Fruit fly (Drosophila melanogaster) whole organism: Measurements from ENCODE around the gene Est-Q.
A peak's percentile ranks its signal among the peaks of the same experiment; 100 is the strongest.

ENCODE experiments used
- CG8478 ChIP-seq: fragments of >200 bp; optimal IDR thresholded peaks from 2 replicates; lab custom pipeline; 2018; ENCODE audit warnings: inconsistent platforms
- Dll ChIP-seq: fragments of >200 bp; optimal IDR thresholded peaks from 2 replicates; lab custom pipeline; 2017
- pan ChIP-seq: fragments of >200 bp; optimal IDR thresholded peaks from 2 replicates; lab custom pipeline; 2017
- psq ChIP-seq: fragments of >200 bp; optimal IDR thresholded peaks from 2 replicates; lab custom pipeline; 2017
- usp ChIP-seq: fragments of >200 bp; optimal IDR thresholded peaks from 2 replicates; lab custom pipeline; 2017; ENCODE audit warnings: missing biosample characterization, missing genetic modification characterization, mixed read lengths

DNA sequence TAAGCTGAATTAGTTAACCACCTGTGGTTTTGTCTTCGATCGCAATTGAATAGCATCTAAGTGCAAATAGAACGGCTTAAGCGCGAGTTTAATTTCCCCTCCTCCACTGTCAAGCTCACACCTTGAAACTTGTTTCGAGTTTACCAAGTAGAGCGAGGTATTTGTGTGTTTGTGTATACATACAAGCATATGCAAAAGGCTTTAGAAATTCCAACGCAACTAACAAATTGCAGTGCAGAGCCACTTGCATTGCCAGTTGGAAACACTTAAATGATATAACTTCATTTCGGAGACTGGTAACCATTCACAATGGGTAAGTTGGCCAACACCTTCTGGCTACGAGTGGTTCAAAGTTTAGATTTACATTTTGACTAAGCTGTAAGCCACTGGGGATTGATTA is 6.7 kb downstream of the Est-Q start:
- TF ChIP-seq psq (no peak), pan (lab: Kevin White, UChicago) (peak; percentile 7), Dll (lab: Kevin White, UChicago) (no peak), CG8478 (lab: Kevin White, UChicago) (no peak), usp (no peak)
